Worm (Caenorhabditis elegans) whole organism, midembryonic: ENCODE data around the gene fbxc-29.

Source experiments
- T22C8.4 ChIP-seq: fragments of 200-800 bp; sonication (Bioruptor generic); IDR thresholded peaks from 2 replicates; pipeline ENCODE4 v1.3.6; 2022; ENCODE audit warnings: missing genetic modification characterization, missing compliant biosample characterization
- cog-1 ChIP-seq: sonication (generic microtip); optimal IDR thresholded peaks from 2 replicates; lab custom pipeline; 2016; ENCODE audit warnings: missing genetic modification characterization, missing compliant biosample characterization
- flt-1 ChIP-seq: fragments of 200-800 bp; sonication (Bioruptor generic); IDR thresholded peaks from 2 replicates; pipeline ENCODE4 v1.3.6; 2022; ENCODE audit warnings: missing genetic modification characterization, missing compliant biosample characterization
- klf-2 ChIP-seq: fragments of 200-800 bp; sonication (Bioruptor generic); conservative IDR thresholded peaks from 2 replicates; pipeline ENCODE4 v1.3.6; 2022; ENCODE audit warnings: missing genetic modification reagents, missing genetic modification characterization, missing compliant biosample characterization
- med-1 ChIP-seq: sonication (generic microtip); optimal IDR thresholded peaks from 2 replicates; lab custom pipeline; 2017; ENCODE audit warnings: missing genetic modification characterization, mild to moderate bottlenecking, missing compliant biosample characterization, antibody characterized with exemption, missing genetic modification reagents; ENCODE audit not compliant: insufficient read depth
- ref-1 ChIP-seq: fragments of 200-800 bp; sonication (Bioruptor generic); conservative IDR thresholded peaks from 2 replicates; pipeline ENCODE4 v1.3.6; 2022; ENCODE audit warnings: missing genetic modification reagents, missing genetic modification characterization, missing compliant biosample characterization
- tab-1 ChIP-seq: fragments of 200-800 bp; sonication (Bioruptor generic); IDR thresholded peaks from 2 replicates; pipeline ENCODE4 v1.3.6; 2022; ENCODE audit warnings: missing genetic modification characterization, missing compliant biosample characterization
- ztf-23 ChIP-seq: fragments of 200-800 bp; sonication (Bioruptor generic); IDR thresholded peaks from 2 replicates; pipeline ENCODE4 v1.3.6; 2022; ENCODE audit warnings: missing genetic modification reagents, missing genetic modification characterization, missing compliant biosample characterization

DNA sequence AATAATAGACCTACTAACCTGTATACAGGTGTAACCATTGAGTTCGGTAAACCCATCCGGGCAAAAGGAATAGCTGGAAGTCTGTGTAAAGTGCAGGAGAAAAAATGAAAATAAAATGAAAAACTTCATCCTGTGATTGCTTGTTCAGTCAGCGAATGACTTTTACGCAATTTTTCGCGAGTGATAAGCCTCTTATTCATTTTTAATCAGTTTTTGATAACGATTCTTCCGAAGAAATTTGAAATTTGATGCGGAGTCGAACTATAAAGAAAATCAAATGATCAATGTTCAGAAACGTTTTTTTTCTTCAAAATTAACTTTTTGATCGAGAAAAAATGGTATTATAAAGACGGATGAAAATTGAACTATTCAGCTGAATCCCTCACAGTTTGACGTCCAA lies 6.9 kb downstream of the fbxc-29 start:
- TF ChIP-seq T22C8.4 (GFP tag; lab: Robert Waterston, UW): no peak
- TF ChIP-seq tab-1 (GFP tag; lab: Robert Waterston, UW): no peak
- TF ChIP-seq cog-1 (tag; lab: Kevin White, UChicago): no peak
- no peak for TF ChIP-seq klf-2 (GFP tag; lab: Robert Waterston, UW)
- TF ChIP-seq ref-1 (GFP tag; lab: Robert Waterston, UW): no peak
- TF ChIP-seq flt-1 (GFP tag; lab: Robert Waterston, UW): no peak
- TF ChIP-seq ztf-23 (GFP tag; lab: Robert Waterston, UW): no peak
- TF ChIP-seq med-1 (GFP tag; lab: Kevin White, UChicago): no peak
